Worm (Caenorhabditis elegans) whole organism, midembryonic: ENCODE data around the gene C34C12.9.

ENCODE experiments used
- T22C8.4 ChIP-seq: fragments of 200-800 bp; sonication (Bioruptor generic); IDR thresholded peaks from 2 replicates; pipeline ENCODE4 v1.3.6; 2022; ENCODE audit warnings: missing genetic modification characterization, missing compliant biosample characterization
- cog-1 ChIP-seq: sonication (generic microtip); optimal IDR thresholded peaks from 2 replicates; lab custom pipeline; 2016; ENCODE audit warnings: missing genetic modification characterization, missing compliant biosample characterization
- flt-1 ChIP-seq: fragments of 200-800 bp; sonication (Bioruptor generic); IDR thresholded peaks from 2 replicates; pipeline ENCODE4 v1.3.6; 2022; ENCODE audit warnings: missing genetic modification characterization, missing compliant biosample characterization
- klf-2 ChIP-seq: fragments of 200-800 bp; sonication (Bioruptor generic); conservative IDR thresholded peaks from 2 replicates; pipeline ENCODE4 v1.3.6; 2022; ENCODE audit warnings: missing genetic modification reagents, missing genetic modification characterization, missing compliant biosample characterization
- ref-1 ChIP-seq: fragments of 200-800 bp; sonication (Bioruptor generic); conservative IDR thresholded peaks from 2 replicates; pipeline ENCODE4 v1.3.6; 2022; ENCODE audit warnings: missing genetic modification reagents, missing genetic modification characterization, missing compliant biosample characterization
- ztf-23 ChIP-seq: fragments of 200-800 bp; sonication (Bioruptor generic); IDR thresholded peaks from 2 replicates; pipeline ENCODE4 v1.3.6; 2022; ENCODE audit warnings: missing genetic modification reagents, missing genetic modification characterization, missing compliant biosample characterization

- TF ChIP-seq T22C8.4 (GFP tag; lab: Robert Waterston, UW) = no peak
- no peak for TF ChIP-seq cog-1 (tag; lab: Kevin White, UChicago)
- no peak for TF ChIP-seq klf-2 (GFP tag; lab: Robert Waterston, UW)
- TF ChIP-seq ztf-23 (GFP tag; lab: Robert Waterston, UW) = no peak
- no peak for TF ChIP-seq flt-1 (GFP tag; lab: Robert Waterston, UW)
- TF ChIP-seq ref-1 (GFP tag; lab: Robert Waterston, UW) = no peak
Measured at ce11 chrIII:3487133-3487532, 11.8 kb upstream of the C34C12.9 start.
